Worm (Caenorhabditis elegans) whole organism, L4/young adult: ENCODE measurements around the gene K12H6.12.

ENCODE experiments used
- W03F9.2 ChIP-seq: fragments of 150-350 bp; optimal IDR thresholded peaks from 2 replicates; lab custom pipeline; 2014; ENCODE audit warnings: missing biosample characterization, missing genetic modification characterization
- him-1 ChIP-seq: sonication (generic microtip); optimal IDR thresholded peaks from 2 replicates; lab custom pipeline; 2016; ENCODE audit warnings: missing genotype, missing genetic modification reagents, missing genetic modification characterization, missing compliant biosample characterization

ce11 chrII:2834105-2834504 lies 26.1 kb downstream of the K12H6.12 start:
- TF ChIP-seq him-1 (tag; lab: Kevin White, UChicago) (no peak), W03F9.2 (tag; lab: Kevin White, UChicago) (no peak)
